1 fruit fly cellular context compared by ENCODE assay signal in genomic region chr2L:18906615-18907014, dm6.
TF ChIP-seq lines count a peak whose summit lies in the region.

No protein-coding gene starts in this region.

TF ChIP-seq in whole organism, embryonic, 481 proteins besides CTCF, POLR2A, EP300 and RAD21 (continued from another document and continues in another):
- TF ChIP-seq Drgx (GFP tag; IDR thresholded peaks at IDR 0.05; lab: Robert Waterston, UW) (no peak), CrebB (tag; optimal IDR thresholded peaks at IDR 0.05; lab: Kevin White, UChicago) (no peak), HLH3B (GFP tag; IDR thresholded peaks at IDR 0.05; lab: Robert Waterston, UW) (peak; percentile 36; the same call in 1 of the 2 replicates), CG3726 (GFP tag; IDR thresholded peaks at IDR 0.05; lab: Robert Waterston, UW) (no peak), ATbp (GFP tag; optimal IDR thresholded peaks at IDR 0.05; lab: Kevin White, UChicago) (no peak), lab (GFP tag; optimal IDR thresholded peaks at IDR 0.05; lab: Kevin White, UChicago) (peak; percentile 2), CG10959 (GFP tag; IDR thresholded peaks at IDR 0.05; lab: Robert Waterston, UW) (peak; percentile 57), CG18619 (GFP tag; optimal IDR thresholded peaks at IDR 0.05; lab: Kevin White, UChicago) (peak; percentile 6), CG31365 (tag; optimal IDR thresholded peaks at IDR 0.05; lab: Kevin White, UChicago) (no peak), Dll (GFP tag; IDR thresholded peaks at IDR 0.05; lab: Robert Waterston, UW; ENCODE audit: partially characterized antibody) (no peak), ci (GFP tag; IDR thresholded peaks at IDR 0.05; lab: Robert Waterston, UW) (0 out of 3 replicates have a peak, but pooled peaks have one; percentile 39), tll (GFP tag; optimal IDR thresholded peaks at IDR 0.05; lab: Kevin White, UChicago) (no peak), CG6854 (GFP tag; optimal IDR thresholded peaks at IDR 0.05; lab: Kevin White, UChicago) (no peak), shn (GFP tag; optimal IDR thresholded peaks at IDR 0.05; lab: Kevin White, UChicago) (no peak), tap (tag; optimal IDR thresholded peaks at IDR 0.05; lab: Kevin White, UChicago) (peak; percentile 47), HmgD (GFP tag; optimal IDR thresholded peaks at IDR 0.05; lab: Kevin White, UChicago) (no peak), CG3065 (GFP tag; optimal IDR thresholded peaks at IDR 0.05; lab: Kevin White, UChicago) (no peak), pho (GFP tag; optimal IDR thresholded peaks at IDR 0.05; lab: Kevin White, UChicago) (no peak), chinmo (GFP tag; IDR thresholded peaks at IDR 0.05; lab: Robert Waterston, UW; ENCODE audit: partially characterized antibody) (no peak), CG11247 (GFP tag; IDR thresholded peaks at IDR 0.05; lab: Robert Waterston, UW) (no peak), wor (GFP tag; IDR thresholded peaks at IDR 0.05; lab: Robert Waterston, UW) (no peak; the same call in 1 of the 2 replicates), CG34376 (GFP tag; optimal IDR thresholded peaks at IDR 0.05; lab: Kevin White, UChicago) (no peak), inv (GFP tag; IDR thresholded peaks at IDR 0.05; lab: Robert Waterston, UW; ENCODE audit: partially characterized antibody) (no peak), cg (GFP tag; optimal IDR thresholded peaks at IDR 0.05; lab: Kevin White, UChicago) (no peak), D19B (GFP tag; optimal IDR thresholded peaks at IDR 0.05; lab: Kevin White, UChicago) (no peak), Taf1 (GFP tag; IDR thresholded peaks at IDR 0.05; lab: Robert Waterston, UW) (no peak), CG8478 (optimal IDR thresholded peaks at IDR 0.05; lab: Kevin White, UChicago) (no peak), eyg (GFP tag; optimal IDR thresholded peaks at IDR 0.05; lab: Kevin White, UChicago) (no peak), Blimp-1 (GFP tag; optimal IDR thresholded peaks at IDR 0.05; lab: Kevin White, UChicago) (peak; percentile 67), wdn (GFP tag; IDR thresholded peaks at IDR 0.05; lab: Robert Waterston, UW) (no peak), Nf-YC (tag; optimal IDR thresholded peaks at IDR 0.05; lab: Kevin White, UChicago) (no peak), B-H1 (GFP tag; IDR thresholded peaks at IDR 0.05; lab: Robert Waterston, UW) (0 out of 3 replicates have a peak, but pooled peaks have one; percentile 13), gcm2 (GFP tag; optimal IDR thresholded peaks at IDR 0.05; lab: Kevin White, UChicago) (no peak), az2 (GFP tag; optimal IDR thresholded peaks at IDR 0.05; lab: Kevin White, UChicago) (no peak), Dad (GFP tag; optimal IDR thresholded peaks at IDR 0.05; lab: Kevin White, UChicago) (no peak), btn (GFP tag; optimal IDR thresholded peaks at IDR 0.05; lab: Kevin White, UChicago) (no peak), Camta (GFP tag; optimal IDR thresholded peaks at IDR 0.05; lab: Kevin White, UChicago) (no peak), CG14050 (GFP tag; IDR thresholded peaks at IDR 0.05; lab: Robert Waterston, UW) (no peak), rib (GFP tag; IDR thresholded peaks at IDR 0.05; lab: Robert Waterston, UW) (no peak), CG18764 (GFP tag; optimal IDR thresholded peaks at IDR 0.05; lab: Kevin White, UChicago) (peak; percentile 25), ERR (GFP tag; optimal IDR thresholded peaks at IDR 0.05; lab: Kevin White, UChicago) (no peak), CG5245 (GFP tag; optimal IDR thresholded peaks at IDR 0.05; lab: Kevin White, UChicago) (peak; percentile 29), ab (GFP tag; optimal IDR thresholded peaks at IDR 0.05; lab: Kevin White, UChicago) (no peak), tna (GFP tag; IDR thresholded peaks at IDR 0.05; lab: Robert Waterston, UW; ENCODE audit: partially characterized antibody) (no peak), CG11723 (GFP tag; optimal IDR thresholded peaks at IDR 0.05; lab: Kevin White, UChicago) (no peak), Sin3A (optimal IDR thresholded peaks at IDR 0.05; lab: Kevin White, UChicago) (no peak), dmrt11E (tag; optimal IDR thresholded peaks at IDR 0.05; lab: Kevin White, UChicago) (no peak), CG15269 (tag; optimal IDR thresholded peaks at IDR 0.05; lab: Kevin White, UChicago) (peak; percentile 37), nau (GFP tag; optimal IDR thresholded peaks at IDR 0.05; lab: Kevin White, UChicago) (no peak), jing (GFP tag; optimal IDR thresholded peaks at IDR 0.05; lab: Kevin White, UChicago) (no peak), Awh (GFP tag; IDR thresholded peaks at IDR 0.05; lab: Robert Waterston, UW) (no peak), CG4282 (GFP tag; optimal IDR thresholded peaks at IDR 0.05; lab: Kevin White, UChicago) (no peak), Jarid2 (GFP tag; optimal IDR thresholded peaks at IDR 0.05; lab: Kevin White, UChicago) (peak; percentile 36), CG2129 (GFP tag; IDR thresholded peaks at IDR 0.05; lab: Robert Waterston, UW; ENCODE audit: partially characterized antibody) (no peak), al (GFP tag; IDR thresholded peaks at IDR 0.05; lab: Robert Waterston, UW) (no peak), sens-2 (GFP tag; IDR thresholded peaks at IDR 0.05; lab: Robert Waterston, UW) (no peak), CG6683 (GFP tag; optimal IDR thresholded peaks at IDR 0.05; lab: Kevin White, UChicago) (no peak), Fer2 (tag; optimal IDR thresholded peaks at IDR 0.05; lab: Kevin White, UChicago) (no peak), CG2120 (GFP tag; optimal IDR thresholded peaks at IDR 0.05; lab: Kevin White, UChicago) (no peak), CG4328 (GFP tag; optimal IDR thresholded peaks at IDR 0.05; lab: Kevin White, UChicago) (no peak), Side (GFP tag; optimal IDR thresholded peaks at IDR 0.05; lab: Kevin White, UChicago) (no peak), CG17829 (tag; optimal IDR thresholded peaks at IDR 0.05; lab: Kevin White, UChicago) (peak; percentile 49), CG7987 (GFP tag; optimal IDR thresholded peaks at IDR 0.05; lab: Kevin White, UChicago) (no peak), tin (GFP tag; optimal IDR thresholded peaks at IDR 0.05; lab: Kevin White, UChicago) (peak; percentile 51), Xrp1 (GFP tag; IDR thresholded peaks at IDR 0.05; lab: Robert Waterston, UW) (peak; percentile 75), Fer3 (tag; optimal IDR thresholded peaks at IDR 0.05; lab: Kevin White, UChicago) (peak; percentile 18), CG8388 (GFP tag; optimal IDR thresholded peaks at IDR 0.05; lab: Kevin White, UChicago) (peak; percentile 48), Dref (GFP tag; IDR thresholded peaks at IDR 0.05; lab: Robert Waterston, UW) (no peak), Deaf1 (tag; optimal IDR thresholded peaks at IDR 0.05; lab: Kevin White, UChicago) (peak; percentile 14), croc (GFP tag; conservative IDR thresholded peaks at IDR 0.05; lab: Robert Waterston, UW) (peak; percentile 48; the same call in 2 of the 3 replicates), bbx (GFP tag; IDR thresholded peaks at IDR 0.05; lab: Robert Waterston, UW; ENCODE audit: partially characterized antibody) (no peak), CG14667 (GFP tag; IDR thresholded peaks at IDR 0.05; lab: Robert Waterston, UW) (peak; percentile 21; the same call in 1 of the 2 replicates), Bteb2 (GFP tag; optimal IDR thresholded peaks at IDR 0.05; lab: Kevin White, UChicago) (no peak), fd96Cb (tag; optimal IDR thresholded peaks at IDR 0.05; lab: Kevin White, UChicago) (peak; percentile 70), ttk (GFP tag; IDR thresholded peaks at IDR 0.05; lab: Robert Waterston, UW) (peak; percentile 45; the same call in 1 of the 2 replicates), CG10366 (GFP tag; IDR thresholded peaks at IDR 0.05; lab: Robert Waterston, UW) (peak; percentile 34; the same call in 1 of the 2 replicates), CG17385 (GFP tag; optimal IDR thresholded peaks at IDR 0.05; lab: Kevin White, UChicago) (no peak), kay (GFP tag; optimal IDR thresholded peaks at IDR 0.05; lab: Kevin White, UChicago) (no peak), Oli (tag; optimal IDR thresholded peaks at IDR 0.05; lab: Kevin White, UChicago) (no peak), CG30020 (tag; optimal IDR thresholded peaks at IDR 0.05; lab: Kevin White, UChicago) (no peak), phol (tag; optimal IDR thresholded peaks at IDR 0.05; lab: Kevin White, UChicago) (peak; percentile 67), ase (GFP tag; IDR thresholded peaks at IDR 0.05; lab: Robert Waterston, UW) (no peak), CG30403 (GFP tag; optimal IDR thresholded peaks at IDR 0.05; lab: Kevin White, UChicago) (no peak), CG13123 (GFP tag; optimal IDR thresholded peaks at IDR 0.05; lab: Kevin White, UChicago) (no peak), nerfin-1 (tag; optimal IDR thresholded peaks at IDR 0.05; lab: Kevin White, UChicago) (peak; percentile 16), CG1603 (tag; optimal IDR thresholded peaks at IDR 0.05; lab: Kevin White, UChicago) (no peak), Neu2 (GFP tag; optimal IDR thresholded peaks at IDR 0.05; lab: Kevin White, UChicago; ENCODE audit: borderline replicate concordance) (no peak), CG10979 (tag; optimal IDR thresholded peaks at IDR 0.05; lab: Kevin White, UChicago) (peak; percentile 78), Kr (GFP tag; optimal IDR thresholded peaks at IDR 0.05; lab: Kevin White, UChicago) (no peak), CG32772 (GFP tag; IDR thresholded peaks at IDR 0.05; lab: Robert Waterston, UW) (peak; percentile 48; the same call in 1 of the 2 replicates), Abd-B (GFP tag; optimal IDR thresholded peaks at IDR 0.05; lab: Kevin White, UChicago) (peak; percentile 34), Pdp1 (GFP tag; optimal IDR thresholded peaks at IDR 0.05; lab: Kevin White, UChicago) (no peak), CG31441 (GFP tag; IDR thresholded peaks at IDR 0.05; lab: Robert Waterston, UW) (peak; percentile 77), CG1602 (GFP tag; optimal IDR thresholded peaks at IDR 0.05; lab: Kevin White, UChicago) (peak; percentile 26), Ssrp (tag; optimal IDR thresholded peaks at IDR 0.05; lab: Kevin White, UChicago) (peak; percentile 63), gt (GFP tag; IDR thresholded peaks at IDR 0.05; lab: Robert Waterston, UW) (no peak), amos (GFP tag; IDR thresholded peaks at IDR 0.05; lab: Robert Waterston, UW; ENCODE audit: partially characterized antibody) (no peak), CG7786 (GFP tag; optimal IDR thresholded peaks at IDR 0.05; lab: Kevin White, UChicago) (no peak), Antp (GFP tag; optimal IDR thresholded peaks at IDR 0.05; lab: Kevin White, UChicago) (no peak), CG8359 (GFP tag; optimal IDR thresholded peaks at IDR 0.05; lab: Kevin White, UChicago; ENCODE audit: borderline replicate concordance) (peak; percentile 36), Dip2 (GFP tag; IDR thresholded peaks at IDR 0.05; lab: Robert Waterston, UW) (no peak), mld (GFP tag; IDR thresholded peaks at IDR 0.05; lab: Robert Waterston, UW; ENCODE audit: partially characterized antibody) (no peak), H2.0 (GFP tag; IDR thresholded peaks at IDR 0.05; lab: Robert Waterston, UW) (no peak), sima (GFP tag; optimal IDR thresholded peaks at IDR 0.05; lab: Kevin White, UChicago) (no peak), crp (GFP tag; optimal IDR thresholded peaks at IDR 0.05; lab: Kevin White, UChicago) (no peak), slou (GFP tag; optimal IDR thresholded peaks at IDR 0.05; lab: Kevin White, UChicago) (no peak), TFAM (GFP tag; optimal IDR thresholded peaks at IDR 0.05; lab: Kevin White, UChicago) (no peak), CG3995 (GFP tag; optimal IDR thresholded peaks at IDR 0.05; lab: Kevin White, UChicago) (no peak), pan (optimal IDR thresholded peaks at IDR 0.05; lab: Kevin White, UChicago) (no peak), pan (GFP tag; optimal IDR thresholded peaks at IDR 0.05 in 1 of 2, IDR thresholded peaks at IDR 0.05 in 1 of 2) (peak in 1 of 2 experiments; percentile 48), Dip3 (GFP tag; optimal IDR thresholded peaks at IDR 0.05; lab: Kevin White, UChicago) (no peak), Asciz (GFP tag; optimal IDR thresholded peaks at IDR 0.05; lab: Kevin White, UChicago) (no peak), CG12299 (tag; optimal IDR thresholded peaks at IDR 0.05; lab: Kevin White, UChicago) (no peak), z (GFP tag; IDR thresholded peaks at IDR 0.05; lab: Robert Waterston, UW) (no peak), CG6813 (GFP tag; optimal IDR thresholded peaks at IDR 0.05; lab: Kevin White, UChicago) (peak; percentile 40), Eip74EF (GFP tag; optimal IDR thresholded peaks at IDR 0.05; lab: Kevin White, UChicago) (no peak), Ravus (GFP tag; IDR thresholded peaks at IDR 0.05; lab: Robert Waterston, UW) (no peak), sd (tag; optimal IDR thresholded peaks at IDR 0.05; lab: Kevin White, UChicago) (peak; percentile 36), gro (GFP tag; optimal IDR thresholded peaks at IDR 0.05; lab: Kevin White, UChicago) (no peak), CG9876 (GFP tag; optimal IDR thresholded peaks at IDR 0.05; lab: Kevin White, UChicago) (no peak), CG34422 (GFP tag; IDR thresholded peaks at IDR 0.05; lab: Robert Waterston, UW) (no peak), Sox100B (GFP tag; optimal IDR thresholded peaks at IDR 0.05; lab: Kevin White, UChicago) (peak; percentile 36), CG4360 (GFP tag; IDR thresholded peaks at IDR 0.05; lab: Robert Waterston, UW) (no peak), Dfd (GFP tag; optimal IDR thresholded peaks at IDR 0.05; lab: Kevin White, UChicago) (no peak), CG10462 (GFP tag; optimal IDR thresholded peaks at IDR 0.05; lab: Kevin White, UChicago) (no peak), Ptx1 (GFP tag; IDR thresholded peaks at IDR 0.05; lab: Robert Waterston, UW) (peak; percentile 64), Ada2b (GFP tag; IDR thresholded peaks at IDR 0.05; lab: Robert Waterston, UW) (no peak), CHES-1-like (GFP tag; optimal IDR thresholded peaks at IDR 0.05; lab: Kevin White, UChicago) (no peak), ftz-f1 (GFP tag; optimal IDR thresholded peaks at IDR 0.05; lab: Kevin White, UChicago) (peak; percentile 2), Mrtf (GFP tag; IDR thresholded peaks at IDR 0.05; lab: Robert Waterston, UW) (no peak), CG6791 (GFP tag; IDR thresholded peaks at IDR 0.05; lab: Robert Waterston, UW; ENCODE audit: partially characterized antibody) (no peak), HmgZ (tag; optimal IDR thresholded peaks at IDR 0.05; lab: Kevin White, UChicago) (no peak), nmo (GFP tag; optimal IDR thresholded peaks at IDR 0.05; lab: Kevin White, UChicago) (peak; percentile 61), CG9932 (GFP tag; IDR thresholded peaks at IDR 0.05; lab: Robert Waterston, UW) (no peak), CG10654 (GFP tag; optimal IDR thresholded peaks at IDR 0.05; lab: Kevin White, UChicago) (peak; percentile 19)
